3 fruit fly cellular contexts compared by ENCODE assay signal in genomic region chr3L:19216377-19216776, dm6.
TF ChIP-seq lines count a peak whose summit lies in the region.

No protein-coding gene starts in this region.

- no peak for TF ChIP-seq CTCF in whole organism, embryonic (GFP tag; optimal IDR thresholded peaks at IDR 0.05; lab: Kevin White, UChicago)

TF ChIP-seq in whole organism, embryonic, 481 proteins besides CTCF, POLR2A, EP300 and RAD21 (continues in another document):
- peak; percentile 41; the same call in 1 of the 3 replicates for TF ChIP-seq ci (GFP tag; IDR thresholded peaks at IDR 0.05; lab: Robert Waterston, UW)
- TF ChIP-seq CG11085 (GFP tag; IDR thresholded peaks at IDR 0.05; lab: Robert Waterston, UW): 0 out of 2 replicates have a peak, but pooled peaks have one; percentile 11
- TF ChIP-seq vvl (GFP tag; IDR thresholded peaks at IDR 0.05; lab: Robert Waterston, UW): peak; percentile 80
- TF ChIP-seq CG14965 (GFP tag; optimal IDR thresholded peaks at IDR 0.05; lab: Kevin White, UChicago; ENCODE audit: borderline replicate concordance): no peak
- TF ChIP-seq Atf6 (GFP tag; IDR thresholded peaks at IDR 0.05; lab: Robert Waterston, UW): no peak
- TF ChIP-seq CG8478 (optimal IDR thresholded peaks at IDR 0.05; lab: Kevin White, UChicago): no peak
- peak; percentile 48 for TF ChIP-seq Meics (GFP tag; optimal IDR thresholded peaks at IDR 0.05; lab: Kevin White, UChicago)
- TF ChIP-seq chm (GFP tag; IDR thresholded peaks at IDR 0.05; lab: Robert Waterston, UW): no peak
- TF ChIP-seq aop (GFP tag; IDR thresholded peaks at IDR 0.05; lab: Robert Waterston, UW): no peak
- TF ChIP-seq cato (GFP tag; optimal IDR thresholded peaks at IDR 0.05; lab: Kevin White, UChicago; ENCODE audit: borderline replicate concordance): no peak
- no peak for TF ChIP-seq Optix (GFP tag; IDR thresholded peaks at IDR 0.05; lab: Robert Waterston, UW)
- no peak for TF ChIP-seq odd (GFP tag; optimal IDR thresholded peaks at IDR 0.05; lab: Kevin White, UChicago)
- TF ChIP-seq CG11456 (GFP tag; IDR thresholded peaks at IDR 0.05; lab: Robert Waterston, UW): no peak
- TF ChIP-seq CG14441 (GFP tag; IDR thresholded peaks at IDR 0.05; lab: Robert Waterston, UW): peak; percentile 22; the same call in 1 of the 2 replicates
- TF ChIP-seq Sry-δ (GFP tag; optimal IDR thresholded peaks at IDR 0.05; lab: Kevin White, UChicago): no peak
- no peak for TF ChIP-seq CG3838 (GFP tag; optimal IDR thresholded peaks at IDR 0.05; lab: Kevin White, UChicago)
- peak; percentile 69 for TF ChIP-seq CG11504 (tag; optimal IDR thresholded peaks at IDR 0.05; lab: Kevin White, UChicago)
- no peak for TF ChIP-seq disco-r (GFP tag; optimal IDR thresholded peaks at IDR 0.05; lab: Kevin White, UChicago)
- no peak for TF ChIP-seq CkIIα-i1 (GFP tag; IDR thresholded peaks at IDR 0.05; lab: Robert Waterston, UW)
- TF ChIP-seq D19B (GFP tag; optimal IDR thresholded peaks at IDR 0.05; lab: Kevin White, UChicago): no peak
- no peak for TF ChIP-seq CG33213 (GFP tag; optimal IDR thresholded peaks at IDR 0.05; lab: Kevin White, UChicago)
- peak; percentile 30 for TF ChIP-seq Asciz (GFP tag; optimal IDR thresholded peaks at IDR 0.05; lab: Kevin White, UChicago)
- TF ChIP-seq CG15514 (GFP tag; optimal IDR thresholded peaks at IDR 0.05; lab: Kevin White, UChicago): peak; percentile 24
- no peak for TF ChIP-seq jigr1 (GFP tag; IDR thresholded peaks at IDR 0.05; lab: Robert Waterston, UW)
- TF ChIP-seq CG34422 (GFP tag; IDR thresholded peaks at IDR 0.05; lab: Robert Waterston, UW): no peak
- TF ChIP-seq CG30403 (GFP tag; optimal IDR thresholded peaks at IDR 0.05; lab: Kevin White, UChicago): peak; percentile 35
- no peak for TF ChIP-seq CHES-1-like (GFP tag; optimal IDR thresholded peaks at IDR 0.05; lab: Kevin White, UChicago)
- TF ChIP-seq lmd (GFP tag; IDR thresholded peaks at IDR 0.05; lab: Robert Waterston, UW): peak; percentile 52
- peak; percentile 11 for TF ChIP-seq NfI (GFP tag; optimal IDR thresholded peaks at IDR 0.05; lab: Kevin White, UChicago)
- TF ChIP-seq Nf-YC (tag; optimal IDR thresholded peaks at IDR 0.05; lab: Kevin White, UChicago): no peak
- TF ChIP-seq BEAF-32 (GFP tag; optimal IDR thresholded peaks at IDR 0.05; lab: Kevin White, UChicago): no peak

TF ChIP-seq in whole organism, prepupa, 60 proteins besides CTCF, POLR2A, EP300 and RAD21:
- TF ChIP-seq CG32006 (GFP tag; optimal IDR thresholded peaks at IDR 0.05; lab: Kevin White, UChicago) (peak; percentile 24), CG1621 (tag; optimal IDR thresholded peaks at IDR 0.05; lab: Kevin White, UChicago) (no peak), Ets96B (tag; optimal IDR thresholded peaks at IDR 0.05; lab: Kevin White, UChicago) (peak; percentile 8), eg (GFP tag; IDR thresholded peaks at IDR 0.05; lab: Robert Waterston, UW) (0 out of 3 replicates have a peak, but pooled peaks have one; percentile 20), fkh (GFP tag; optimal IDR thresholded peaks at IDR 0.05; lab: Kevin White, UChicago) (no peak), Hr4 (GFP tag; optimal IDR thresholded peaks at IDR 0.05; lab: Kevin White, UChicago) (peak; percentile 2), CG3919 (GFP tag; optimal IDR thresholded peaks at IDR 0.05; lab: Kevin White, UChicago) (peak; percentile 14), CG3032 (tag; optimal IDR thresholded peaks at IDR 0.05; lab: Kevin White, UChicago) (peak; percentile 24), Eip78C (GFP tag; lab: Kevin White, UChicago) (peak; percentile 44), achi (GFP tag; optimal IDR thresholded peaks at IDR 0.05; lab: Kevin White, UChicago) (no peak), svp (GFP tag; lab: Kevin White, UChicago) (peak; percentile 5), CG8119 (GFP tag; IDR thresholded peaks at IDR 0.05; lab: Robert Waterston, UW) (no peak)

TF ChIP-seq in whole organism, pupa, 21 proteins besides CTCF, POLR2A, EP300 and RAD21:
- no peak for TF ChIP-seq CG34367 (tag; optimal IDR thresholded peaks at IDR 0.05; lab: Kevin White, UChicago)
- no peak for TF ChIP-seq D1 (tag; optimal IDR thresholded peaks at IDR 0.05; lab: Kevin White, UChicago)
- TF ChIP-seq CG9948 (tag; optimal IDR thresholded peaks at IDR 0.05; lab: Kevin White, UChicago): peak; percentile 10
- TF ChIP-seq Pif1B (GFP tag; optimal IDR thresholded peaks at IDR 0.05; lab: Kevin White, UChicago): no peak
- TF ChIP-seq gl (tag; optimal IDR thresholded peaks at IDR 0.05; lab: Kevin White, UChicago): no peak
- TF ChIP-seq CG14655 (GFP tag; optimal IDR thresholded peaks at IDR 0.05; lab: Kevin White, UChicago): peak; percentile 12
- TF ChIP-seq CG8301 (tag; optimal IDR thresholded peaks at IDR 0.05; lab: Kevin White, UChicago): peak; percentile 23
- peak; percentile 19 for TF ChIP-seq CG17806 (tag; optimal IDR thresholded peaks at IDR 0.05; lab: Kevin White, UChicago)

Comparison
In these comparisons a context has a peak if more than half of its experiments do, and no peak if none do; other contexts are left out.
1. Of the 7 proteins assayed by ChIP-seq in both whole organism, embryonic and whole organism, prepupa: peak only in whole organism, embryonic: Blimp-1, CG6854 and Sox102F; only in whole organism, prepupa: none; in both: none; in neither: 4.